Fruit fly (Drosophila melanogaster) whole organism, embryonic: ENCODE measurements around the gene Ns4.
A peak's percentile ranks its signal among the peaks of the same experiment; 100 is the strongest.

Experiments used
- ATbp ChIP-seq: fragments of 200-800 bp; sonication (Bioruptor generic); optimal IDR thresholded peaks from 2 replicates; lab custom pipeline; 2017; ENCODE audit warnings: missing biosample characterization, mild to moderate bottlenecking, missing genetic modification characterization, missing genetic modification reagents
- BtbVII ChIP-seq: fragments of 200-800 bp; sonication (Bioruptor generic); optimal IDR thresholded peaks from 3 replicates; lab custom pipeline; 2017; ENCODE audit warnings: missing biosample characterization, mild to moderate bottlenecking, missing genetic modification characterization
- CG10959 ChIP-seq: fragments of 200-800 bp; sonication (Bioruptor generic); IDR thresholded peaks from 2 replicates; pipeline ENCODE4 v1.3.6; 2022; ENCODE audit warnings: missing biosample characterization, missing genetic modification characterization
- CG12659 ChIP-seq: fragments of 200-800 bp; sonication (Bioruptor generic); optimal IDR thresholded peaks from 3 replicates; lab custom pipeline; 2017; ENCODE audit warnings: mild to moderate bottlenecking, missing biosample characterization, missing genetic modification reagents, missing genetic modification characterization
- CG12744 ChIP-seq: fragments of 200-800 bp; sonication (Bioruptor generic); optimal IDR thresholded peaks from 2 replicates; lab custom pipeline; 2016; ENCODE audit warnings: missing biosample characterization, missing genetic modification characterization
- CG15269 ChIP-seq: fragments of 200-800 bp; sonication (Bioruptor generic); optimal IDR thresholded peaks from 2 replicates; lab custom pipeline; 2018; ENCODE audit warnings: missing biosample characterization, mild to moderate bottlenecking, missing genetic modification characterization, moderate library complexity
- CG16779 ChIP-seq: fragments of 200-800 bp; sonication (Bioruptor generic); IDR thresholded peaks from 2 replicates; pipeline ENCODE4 v1.3.6; 2022; ENCODE audit warnings: missing biosample characterization, missing genetic modification characterization
- CG17361 ChIP-seq: fragments of 200-800 bp; sonication (Bioruptor generic); IDR thresholded peaks from 3 replicates; pipeline ENCODE4 v1.3.6; 2022; ENCODE audit warnings: missing biosample characterization, missing genetic modification characterization
- CG17802 ChIP-seq: fragments of 200-800 bp; sonication (Bioruptor generic); optimal IDR thresholded peaks from 2 replicates; lab custom pipeline; 2018; ENCODE audit warnings: missing biosample characterization, mild to moderate bottlenecking, missing genetic modification characterization, moderate library complexity
- CG3281 ChIP-seq: fragments of 200-800 bp; sonication (Bioruptor generic); optimal IDR thresholded peaks from 3 replicates; lab custom pipeline; 2017; ENCODE audit warnings: missing biosample characterization, mild to moderate bottlenecking, missing genetic modification characterization
- CG33557 ChIP-seq: fragments of 200-800 bp; sonication (Bioruptor generic); optimal IDR thresholded peaks from 2 replicates; lab custom pipeline; 2019; ENCODE audit warnings: missing biosample characterization, mild to moderate bottlenecking, missing genetic modification characterization, moderate library complexity
- CG4360 ChIP-seq: fragments of 200-800 bp; sonication (Bioruptor generic); IDR thresholded peaks from 2 replicates; pipeline ENCODE4 v1.3.6; 2022; ENCODE audit warnings: missing biosample characterization, missing genetic modification characterization
- CG4854 ChIP-seq: fragments of 200-800 bp; sonication (Bioruptor generic); optimal IDR thresholded peaks from 2 replicates; lab custom pipeline; 2016; ENCODE audit warnings: missing biosample characterization, missing genetic modification characterization, inconsistent platforms
- CG6813 ChIP-seq: fragments of 200-800 bp; sonication (Bioruptor generic); optimal IDR thresholded peaks from 2 replicates; lab custom pipeline; 2017; ENCODE audit warnings: missing biosample characterization, missing genetic modification characterization, mild to moderate bottlenecking, moderate library complexity, missing genetic modification reagents
- CG7556 ChIP-seq: fragments of 200-800 bp; sonication (Bioruptor generic); optimal IDR thresholded peaks from 2 replicates; lab custom pipeline; 2017; ENCODE audit warnings: missing biosample characterization, mild to moderate bottlenecking, missing genetic modification characterization
- CG8944 ChIP-seq: fragments of 200-800 bp; sonication (Bioruptor generic); optimal IDR thresholded peaks from 3 replicates; lab custom pipeline; 2016; ENCODE audit warnings: missing biosample characterization, missing genetic modification characterization
- CG9727 ChIP-seq: fragments of 200-800 bp; sonication (Bioruptor generic); optimal IDR thresholded peaks from 3 replicates; lab custom pipeline; 2017; ENCODE audit warnings: missing biosample characterization, mild to moderate bottlenecking, missing genetic modification characterization
- CG9817 ChIP-seq: fragments of 200-800 bp; sonication (Bioruptor generic); optimal IDR thresholded peaks from 2 replicates; lab custom pipeline; 2018; ENCODE audit warnings: missing biosample characterization, mild to moderate bottlenecking, missing genetic modification characterization, moderate library complexity
- CHES-1-like ChIP-seq: fragments of 200-800 bp; sonication (Bioruptor generic); optimal IDR thresholded peaks from 2 replicates; lab custom pipeline; 2016; ENCODE audit warnings: missing biosample characterization, missing genetic modification characterization
- Deaf1 ChIP-seq: fragments of 200-800 bp; optimal IDR thresholded peaks from 3 replicates; lab custom pipeline; 2019; ENCODE audit warnings: missing biosample characterization, mild to moderate bottlenecking, missing genetic modification characterization, moderate library complexity
- Dip2 ChIP-seq: fragments of 200-800 bp; sonication (Bioruptor generic); IDR thresholded peaks from 2 replicates; pipeline ENCODE4 v1.3.6; 2022; ENCODE audit warnings: missing biosample characterization, missing genetic modification characterization
- Gsc ChIP-seq: fragments of 200-800 bp; sonication (Bioruptor generic); IDR thresholded peaks from 2 replicates; pipeline ENCODE4 v1.3.6; 2022; ENCODE audit warnings: missing biosample characterization, missing genetic modification characterization
- Gug ChIP-seq: fragments of 200-800 bp; sonication (Bioruptor generic); IDR thresholded peaks from 4 replicates; pipeline ENCODE4 v1.3.6; 2022; ENCODE audit warnings: missing biosample characterization, missing genetic modification characterization
- HHEX ChIP-seq: fragments of 200-800 bp; sonication (Bioruptor generic); optimal IDR thresholded peaks from 3 replicates; lab custom pipeline; 2017; ENCODE audit warnings: missing biosample characterization, mild to moderate bottlenecking, missing genetic modification characterization, missing genetic modification reagents
- HLHmδ ChIP-seq: fragments of 200-800 bp; sonication (Bioruptor generic); optimal IDR thresholded peaks from 2 replicates; lab custom pipeline; 2018; ENCODE audit warnings: missing biosample characterization, mild to moderate bottlenecking, missing genetic modification characterization, moderate library complexity
- Hmx ChIP-seq: fragments of 200-800 bp; sonication (Bioruptor generic); optimal IDR thresholded peaks from 2 replicates; lab custom pipeline; 2016; ENCODE audit warnings: missing biosample characterization, missing genetic modification characterization
- Med ChIP-seq: fragments of 200-800 bp; sonication (Bioruptor generic); peaks from one replicate; lab custom pipeline; 2016; ENCODE audit warnings: missing biosample characterization, missing genetic modification characterization, mild to moderate bottlenecking, inconsistent platforms, moderate library complexity
- NFAT ChIP-seq: fragments of 200-800 bp; sonication (Bioruptor generic); IDR thresholded peaks from 2 replicates; pipeline ENCODE4 v1.3.6; 2022; ENCODE audit warnings: missing biosample characterization, missing genetic modification characterization
- bab2 ChIP-seq: fragments of 200-800 bp; sonication (Bioruptor generic); optimal IDR thresholded peaks from 2 replicates; lab custom pipeline; 2016; ENCODE audit warnings: missing biosample characterization, missing genetic modification characterization
- bsh ChIP-seq, 2 experiments: fragments of 200-800 bp; sonication (Bioruptor generic); optimal IDR thresholded peaks; 2 replicates each; lab custom pipeline; 2017 to 2018; ENCODE audit warnings: mild to moderate bottlenecking in 2 of 2, missing biosample characterization in 2 of 2, missing genetic modification characterization in 2 of 2, moderate library complexity in 1 of 2
- cas ChIP-seq: fragments of 200-800 bp; sonication (Bioruptor generic); IDR thresholded peaks from 2 replicates; pipeline ENCODE4 v1.3.6; 2022; ENCODE audit warnings: missing biosample characterization, missing genetic modification characterization
- chinmo ChIP-seq: fragments of 200-800 bp; sonication (Bioruptor generic); IDR thresholded peaks from 4 replicates; pipeline ENCODE4 v1.3.6; 2022; ENCODE audit warnings: missing biosample characterization, missing genetic modification characterization; ENCODE audit not compliant: partially characterized antibody
- crol ChIP-seq: fragments of 200-800 bp; sonication (Bioruptor generic); IDR thresholded peaks from 2 replicates; pipeline ENCODE4 v1.3.6; 2022; ENCODE audit warnings: missing biosample characterization, missing genetic modification characterization
- dmrt99B ChIP-seq: fragments of 200-800 bp; sonication (Bioruptor generic); optimal IDR thresholded peaks from 2 replicates; lab custom pipeline; 2018; ENCODE audit warnings: missing biosample characterization, mild to moderate bottlenecking, missing genetic modification characterization, moderate library complexity
- dpn ChIP-seq, 2 experiments: fragments of 200-800 bp; sonication (Bioruptor generic); optimal IDR thresholded peaks; 3 replicates each; lab custom pipeline; 2016; ENCODE audit warnings: missing biosample characterization in 2 of 2, missing genetic modification characterization in 2 of 2
- gce ChIP-seq: fragments of 200-800 bp; sonication (Bioruptor generic); IDR thresholded peaks from 3 replicates; pipeline ENCODE4 v1.3.6; 2022; ENCODE audit warnings: missing biosample characterization, missing genetic modification characterization
- grau ChIP-seq: fragments of 200-800 bp; optimal IDR thresholded peaks from 3 replicates; lab custom pipeline; 2019; ENCODE audit warnings: missing biosample characterization, mild to moderate bottlenecking, missing genetic modification characterization, moderate library complexity
- gro ChIP-seq: fragments of 200-800 bp; sonication (Bioruptor generic); optimal IDR thresholded peaks from 2 replicates; lab custom pipeline; 2016; ENCODE audit warnings: missing biosample characterization, missing genetic modification characterization
- pho ChIP-seq: fragments of 200-800 bp; sonication (Bioruptor generic); optimal IDR thresholded peaks from 2 replicates; lab custom pipeline; 2016; ENCODE audit warnings: missing biosample characterization, missing genetic modification characterization
- repo ChIP-seq: fragments of 200-800 bp; sonication (Bioruptor generic); optimal IDR thresholded peaks from 2 replicates; lab custom pipeline; 2016; ENCODE audit warnings: missing biosample characterization, missing genetic modification characterization
- sc ChIP-seq, 3 experiments: fragments of >200 bp in 2 of 3; fragments of 200-800 bp in 1 of 3; sonication (Bioruptor generic) in 1 of 3; optimal IDR thresholded peaks; 2 replicates in 2 of 3; 3 replicates in 1 of 3; lab custom pipeline; 2017; ENCODE audit warnings: mild to moderate bottlenecking in 1 of 3, missing biosample characterization in 1 of 3, missing genetic modification characterization in 1 of 3, missing genetic modification reagents in 1 of 3
- sens ChIP-seq: fragments of 200-800 bp; sonication (Bioruptor generic); peaks from one replicate; lab custom pipeline; 2016; ENCODE audit warnings: missing biosample characterization, missing genetic modification characterization
- sqz ChIP-seq: fragments of 200-800 bp; sonication (Bioruptor generic); optimal IDR thresholded peaks from 3 replicates; lab custom pipeline; 2018; ENCODE audit warnings: missing biosample characterization, mild to moderate bottlenecking, missing genetic modification characterization
- stc ChIP-seq: fragments of 200-800 bp; sonication (Bioruptor generic); IDR thresholded peaks from 2 replicates; pipeline ENCODE4 v1.3.6; 2022; ENCODE audit warnings: missing biosample characterization, missing genetic modification characterization
- wdn ChIP-seq: fragments of 200-800 bp; sonication (Bioruptor generic); IDR thresholded peaks from 2 replicates; pipeline ENCODE4 v1.3.6; 2022; ENCODE audit warnings: missing biosample characterization, missing genetic modification characterization
- zen2 ChIP-seq: fragments of 200-800 bp; sonication (Bioruptor generic); IDR thresholded peaks from 3 replicates; pipeline ENCODE4 v1.3.6; 2022; ENCODE audit warnings: missing biosample characterization, missing genetic modification characterization; ENCODE audit not compliant: partially characterized antibody
- zf30C ChIP-seq: fragments of 200-800 bp; sonication (Bioruptor generic); optimal IDR thresholded peaks from 3 replicates; lab custom pipeline; 2018; ENCODE audit warnings: missing biosample characterization, mild to moderate bottlenecking, missing genetic modification characterization

The Ns4 gene

DNA sequence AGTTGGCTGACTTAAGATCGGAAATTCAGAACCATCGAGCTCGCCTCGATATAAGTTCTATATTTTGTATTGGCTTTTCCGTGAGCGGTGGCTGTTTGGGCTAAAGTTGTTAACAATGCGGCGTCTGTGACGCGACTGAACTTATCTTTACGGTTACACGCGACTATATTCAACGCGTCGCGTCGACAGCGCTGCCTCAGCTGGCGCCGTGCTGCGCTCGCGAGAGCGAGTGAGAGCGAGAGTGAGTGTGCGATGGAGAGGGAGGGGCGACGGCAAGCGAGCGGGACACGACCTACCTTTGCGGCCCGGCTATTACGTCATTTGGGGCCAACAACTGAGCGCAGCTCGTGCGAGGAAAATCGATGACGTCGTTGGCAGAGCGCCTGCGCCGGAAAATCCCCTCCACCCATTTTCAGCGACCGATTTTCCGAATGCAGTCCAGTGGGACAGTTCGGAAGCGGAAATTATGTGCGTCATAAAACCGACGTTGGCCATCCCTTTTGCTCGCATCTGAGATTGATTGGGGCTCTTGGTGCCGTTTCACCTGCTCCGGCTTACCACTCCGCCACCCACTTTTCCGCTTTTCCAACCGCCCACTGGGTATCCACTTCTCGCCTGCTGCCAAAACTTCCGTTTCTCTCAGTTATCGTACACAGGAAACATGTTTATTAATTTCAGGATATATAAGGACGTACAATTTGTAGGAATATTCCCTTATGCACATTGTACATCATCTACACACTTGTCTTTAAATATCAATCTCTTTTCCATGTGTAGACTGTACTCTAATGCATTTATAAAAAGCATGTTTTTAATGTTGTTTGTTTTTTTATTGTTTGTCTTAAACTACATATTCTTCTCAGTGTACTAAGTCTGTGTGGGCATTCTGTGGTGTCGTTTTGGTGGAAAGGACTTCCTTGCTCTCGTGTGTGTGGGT lies 37.5 kb upstream of the Ns4 start, which contains the start of gene Hr38 (continued):
- peak; percentile 35; the same call in 1 of the 2 replicates for TF ChIP-seq stc
- TF ChIP-seq CG4854 (GFP tag; lab: Kevin White, UChicago) = no peak
- 0 out of 4 replicates have a peak, but pooled peaks have one; percentile 7 for TF ChIP-seq Gug
- TF ChIP-seq CG8944 (GFP tag; lab: Kevin White, UChicago) = no peak
- no peak for TF ChIP-seq sens (GFP tag; lab: Kevin White, UChicago)
- peak; percentile 96 for TF ChIP-seq crol
- TF ChIP-seq zen2 = peak; percentile 46; the same call in 1 of the 3 replicates
- TF ChIP-seq ATbp (GFP tag; lab: Kevin White, UChicago) = no peak
- TF ChIP-seq CG3281 = peak; percentile 67
- peak; percentile 18 for TF ChIP-seq CG6813 (GFP tag; lab: Kevin White, UChicago)
- TF ChIP-seq HHEX (GFP tag; lab: Kevin White, UChicago) = peak; percentile 43
- TF ChIP-seq Med (GFP tag; lab: Kevin White, UChicago) = peak; percentile 91
- TF ChIP-seq CG12744 = no peak
- peak; percentile 44; the same call in 1 of the 2 replicates for TF ChIP-seq wdn (GFP tag; lab: Robert Waterston, UW)
- TF ChIP-seq bab2 = peak; percentile 1
- TF ChIP-seq Deaf1 (tag; lab: Kevin White, UChicago) = peak; percentile 97
- TF ChIP-seq sqz (GFP tag; lab: Kevin White, UChicago) = no peak
- peak in 1 of 2 experiments; percentile 8 for TF ChIP-seq bsh (GFP tag; optimal IDR thresholded peaks at IDR 0.05; lab: Kevin White, UChicago)
- no peak for TF ChIP-seq repo (GFP tag; lab: Kevin White, UChicago)
- no peak for TF ChIP-seq cas
- TF ChIP-seq CHES-1-like (GFP tag; lab: Kevin White, UChicago) = peak; percentile 22
- TF ChIP-seq CG9727 (GFP tag; lab: Kevin White, UChicago) = peak; percentile 27
- TF ChIP-seq Hmx (GFP tag; lab: Kevin White, UChicago) = no peak
- TF ChIP-seq pho (GFP tag; lab: Kevin White, UChicago) = peak; percentile 55
- TF ChIP-seq CG10959 (GFP tag; lab: Robert Waterston, UW) = no peak
- 0 out of 2 replicates have a peak, but pooled peaks have one; percentile 30 for TF ChIP-seq CG4360 (GFP tag; lab: Robert Waterston, UW)
- peak; percentile 97 for TF ChIP-seq chinmo (GFP tag; lab: Robert Waterston, UW)
- TF ChIP-seq sc (optimal IDR thresholded peaks at IDR 0.05; lab: Kevin White, UChicago) = no peak
- no peak for TF ChIP-seq sc (GFP tag; optimal IDR thresholded peaks at IDR 0.05; lab: Kevin White, UChicago)
- peak; percentile 45 for TF ChIP-seq gro (GFP tag; lab: Kevin White, UChicago)
- TF ChIP-seq CG33557 (GFP tag; lab: Kevin White, UChicago) = peak; percentile 30
- peak; percentile 72 for TF ChIP-seq CG7556
- TF ChIP-seq CG17802 = no peak
- TF ChIP-seq BtbVII (GFP tag; lab: Kevin White, UChicago) = peak; percentile 88
- no peak; the same call in 1 of the 2 replicates for TF ChIP-seq Dip2
- TF ChIP-seq dpn (GFP tag; optimal IDR thresholded peaks at IDR 0.05; lab: Kevin White, UChicago) = peak; percentile 23 to 56
- TF ChIP-seq NFAT = 0 out of 2 replicates have a peak, but pooled peaks have one; percentile 8
- no peak for TF ChIP-seq CG16779 (GFP tag; lab: Robert Waterston, UW)
- TF ChIP-seq CG17361 = no peak
- TF ChIP-seq CG15269 (tag; lab: Kevin White, UChicago) = peak; percentile 65
- no peak for TF ChIP-seq gce (GFP tag; lab: Robert Waterston, UW)
- peak; percentile 86 for TF ChIP-seq HLHmδ
- TF ChIP-seq zf30C (GFP tag; lab: Kevin White, UChicago) = peak; percentile 42
- TF ChIP-seq Gsc (GFP tag; lab: Robert Waterston, UW) = no peak
- peak; percentile 34 for TF ChIP-seq CG12659 (GFP tag; lab: Kevin White, UChicago)
- peak; percentile 73 for TF ChIP-seq dmrt99B (tag; lab: Kevin White, UChicago)
- TF ChIP-seq CG9817 (tag; lab: Kevin White, UChicago) = peak; percentile 44
- peak; percentile 62 for TF ChIP-seq grau (tag; lab: Kevin White, UChicago)
